Worm (Caenorhabditis elegans) whole organism, L1 larva: ENCODE results near the gene memo-1.

Experiments
- C04F5.9 ChIP-seq: sonication (generic microtip); optimal IDR thresholded peaks from 2 replicates; lab custom pipeline; 2016; ENCODE audit warnings: missing genetic modification characterization, missing compliant biosample characterization
- F16B12.6 ChIP-seq: fragments of 150-350 bp; optimal IDR thresholded peaks from 2 replicates; lab custom pipeline; 2014; ENCODE audit warnings: missing biosample characterization, missing genetic modification characterization
- Y116A8C.19 ChIP-seq: sonication (generic microtip); optimal IDR thresholded peaks from 2 replicates; lab custom pipeline; 2016; ENCODE audit warnings: missing compliant biosample characterization, missing genetic modification characterization, borderline replicate concordance
- ama-1 ChIP-seq: fragments of 150-350 bp; optimal IDR thresholded peaks from 2 replicates; lab custom pipeline; 2014
- ceh-8 ChIP-seq: fragments of 200-800 bp; sonication (Bioruptor generic); optimal IDR thresholded peaks from 2 replicates; lab custom pipeline; 2018; ENCODE audit warnings: mild to moderate bottlenecking, missing genetic modification characterization, moderate library complexity, missing compliant biosample characterization
- dsc-1 ChIP-seq: sonication (generic microtip); optimal IDR thresholded peaks from 2 replicates; lab custom pipeline; 2016; ENCODE audit warnings: mild to moderate bottlenecking, missing genetic modification characterization, missing compliant biosample characterization
- efl-1 ChIP-seq, 4 experiments: fragments of 150-350 bp; optimal IDR thresholded peaks in 3 of 4; peaks in 1 of 4; 1 replicate in 1 of 4; 2 replicates in 3 of 4; lab custom pipeline; 2014; ENCODE audit warnings: missing biosample characterization in 2 of 4, missing genetic modification characterization in 2 of 4, missing genetic modification reagents in 2 of 4
- efl-3 ChIP-seq: fragments of 200-800 bp; sonication (Bioruptor generic); optimal IDR thresholded peaks from 2 replicates; lab custom pipeline; 2018; ENCODE audit warnings: mild to moderate bottlenecking, missing genetic modification characterization, missing compliant biosample characterization
- egl-27 ChIP-seq, 2 experiments: fragments of 150-350 bp in 1 of 2; sonication (generic microtip); optimal IDR thresholded peaks; 3 replicates each; lab custom pipeline; 2017 to 2018; ENCODE audit warnings: missing biosample characterization in 2 of 2, missing genetic modification characterization in 2 of 2, missing genetic modification reagents in 2 of 2
- fkh-10 ChIP-seq: sonication (generic microtip); optimal IDR thresholded peaks from 2 replicates; lab custom pipeline; 2017; ENCODE audit warnings: missing biosample characterization, missing genetic modification reagents, missing genetic modification characterization
- fos-1 ChIP-seq: fragments of 150-350 bp; optimal IDR thresholded peaks from 2 replicates; lab custom pipeline; 2014; ENCODE audit warnings: missing biosample characterization, missing genetic modification characterization
- hlh-4 ChIP-seq: sonication (generic microtip); optimal IDR thresholded peaks from 2 replicates; lab custom pipeline; 2016; ENCODE audit warnings: mild to moderate bottlenecking, missing genetic modification characterization, missing compliant biosample characterization
- hpl-2 ChIP-seq: fragments of 150-350 bp; optimal IDR thresholded peaks from 2 replicates; lab custom pipeline; 2014; ENCODE audit warnings: missing biosample characterization, missing genetic modification reagents, missing genetic modification characterization
- jun-1 ChIP-seq: fragments of 150-350 bp; optimal IDR thresholded peaks from 2 replicates; lab custom pipeline; 2014; ENCODE audit warnings: missing biosample characterization, missing genetic modification reagents, missing genetic modification characterization
- lin-14 ChIP-seq: fragments of 200-800 bp; sonication (Bioruptor generic); optimal IDR thresholded peaks from 2 replicates; lab custom pipeline; 2018; ENCODE audit warnings: mild to moderate bottlenecking, missing genetic modification characterization, moderate library complexity, missing compliant biosample characterization
- lin-35 ChIP-seq, 2 experiments: fragments of 150-350 bp; optimal IDR thresholded peaks; 2 replicates each; lab custom pipeline; 2014; ENCODE audit warnings: missing biosample characterization in 2 of 2, missing genetic modification characterization in 2 of 2, missing genetic modification reagents in 2 of 2
- lir-3 ChIP-seq: sonication (generic microtip); optimal IDR thresholded peaks from 2 replicates; lab custom pipeline; 2016; ENCODE audit warnings: mild to moderate bottlenecking, missing genetic modification characterization, moderate library complexity, missing compliant biosample characterization; ENCODE audit not compliant: poor library complexity
- lsy-2 ChIP-seq, 2 experiments: fragments of 150-350 bp; optimal IDR thresholded peaks; 2 replicates each; lab custom pipeline; 2014; ENCODE audit warnings: missing biosample characterization in 2 of 2, missing genetic modification characterization in 2 of 2
- mab-9 ChIP-seq: fragments of 200-800 bp; sonication (Bioruptor generic); IDR thresholded peaks from 2 replicates; pipeline ENCODE4 v1.3.6; 2022; ENCODE audit warnings: missing genetic modification reagents, missing genetic modification characterization, missing compliant biosample characterization
- nhr-12 ChIP-seq: sonication (generic microtip); optimal IDR thresholded peaks from 2 replicates; lab custom pipeline; 2017; ENCODE audit warnings: missing biosample characterization, missing genetic modification characterization
- nhr-19 ChIP-seq: fragments of 200-800 bp; sonication (Bioruptor generic); conservative IDR thresholded peaks from 2 replicates; pipeline ENCODE4 v1.3.6; 2022; ENCODE audit warnings: missing genetic modification characterization, missing compliant biosample characterization
- nhr-28 ChIP-seq: fragments of 150-350 bp; optimal IDR thresholded peaks from 2 replicates; lab custom pipeline; 2014; ENCODE audit warnings: missing biosample characterization, missing genetic modification characterization
- nhr-47 ChIP-seq: sonication (generic microtip); optimal IDR thresholded peaks from 2 replicates; lab custom pipeline; 2016; ENCODE audit warnings: mild to moderate bottlenecking, missing genetic modification characterization, moderate library complexity, missing compliant biosample characterization
- nhr-77 ChIP-seq: fragments of 150-350 bp; optimal IDR thresholded peaks from 2 replicates; lab custom pipeline; 2014; ENCODE audit warnings: missing biosample characterization, missing genetic modification characterization
- nhr-84 ChIP-seq: sonication (generic microtip); optimal IDR thresholded peaks from 2 replicates; lab custom pipeline; 2017; ENCODE audit warnings: missing biosample characterization, missing genetic modification characterization
- nhr-90 ChIP-seq: sonication (generic microtip); optimal IDR thresholded peaks from 2 replicates; lab custom pipeline; 2016; ENCODE audit warnings: mild to moderate bottlenecking, missing genetic modification characterization, missing compliant biosample characterization; ENCODE audit not compliant: poor library complexity
- tlp-1 ChIP-seq: fragments of 150-350 bp; optimal IDR thresholded peaks from 2 replicates; lab custom pipeline; 2014; ENCODE audit warnings: missing biosample characterization, missing genetic modification characterization
- unc-62 ChIP-seq: fragments of 150-350 bp; optimal IDR thresholded peaks from 2 replicates; lab custom pipeline; 2014; ENCODE audit warnings: missing biosample characterization, missing genetic modification reagents, missing genetic modification characterization
- unc-98 ChIP-seq: fragments of 200-800 bp; sonication (Bioruptor generic); IDR thresholded peaks from 2 replicates; pipeline ENCODE4 v1.3.6; 2022; ENCODE audit warnings: missing genetic modification characterization, missing compliant biosample characterization
- zag-1 ChIP-seq: fragments of 150-350 bp; optimal IDR thresholded peaks from 2 replicates; lab custom pipeline; 2014; ENCODE audit warnings: missing biosample characterization, missing genetic modification characterization
- ztf-11 ChIP-seq, 2 experiments: sonication (generic microtip); optimal IDR thresholded peaks; 2 replicates each; lab custom pipeline; 2016 to 2017; ENCODE audit warnings: missing genetic modification characterization in 2 of 2, missing biosample characterization in 1 of 2, missing compliant biosample characterization in 1 of 2
- ztf-4 ChIP-seq: fragments of 150-350 bp; optimal IDR thresholded peaks from 2 replicates; lab custom pipeline; 2014; ENCODE audit warnings: missing biosample characterization, missing genetic modification characterization

The memo-1 gene

ce11 chrV:7863020-7863523, 16.1 kb upstream of the memo-1 start, which contains the start of gene C37C3.10:
C37C3.10 (minus strand) TSS chrV:7863070.
- no peak for TF ChIP-seq Y116A8C.19 (tag; lab: Kevin White, UChicago)
- TF ChIP-seq unc-98 (GFP tag; lab: Robert Waterston, UW), result no peak
- no peak for TF ChIP-seq F16B12.6 (tag; lab: Kevin White, UChicago)
- TF ChIP-seq dsc-1, result no peak
- TF ChIP-seq nhr-47, result no peak
- no peak for TF ChIP-seq egl-27 (tag; optimal IDR thresholded peaks at IDR 0.05; lab: Kevin White, UChicago)
- no peak for TF ChIP-seq nhr-19 (GFP tag; lab: Robert Waterston, UW)
- no peak for TF ChIP-seq ztf-11 (tag; optimal IDR thresholded peaks at IDR 0.05; lab: Kevin White, UChicago)
- no peak for TF ChIP-seq hlh-4 (tag; lab: Kevin White, UChicago)
- no peak for TF ChIP-seq efl-1 (optimal IDR thresholded peaks at IDR 0.05; lab: Kevin White, UChicago)
- TF ChIP-seq efl-1 (GFP tag; optimal IDR thresholded peaks at IDR 0.05 in 1 of 2; lab: Kevin White, UChicago), result no peak
- no peak for TF ChIP-seq mab-9 (GFP tag; lab: Robert Waterston, UW)
- TF ChIP-seq lin-35 (GFP tag; optimal IDR thresholded peaks at IDR 0.05; lab: Kevin White, UChicago), result no peak
- no peak for TF ChIP-seq hpl-2
- no peak for TF ChIP-seq ztf-4 (tag; lab: Kevin White, UChicago)

DNA sequence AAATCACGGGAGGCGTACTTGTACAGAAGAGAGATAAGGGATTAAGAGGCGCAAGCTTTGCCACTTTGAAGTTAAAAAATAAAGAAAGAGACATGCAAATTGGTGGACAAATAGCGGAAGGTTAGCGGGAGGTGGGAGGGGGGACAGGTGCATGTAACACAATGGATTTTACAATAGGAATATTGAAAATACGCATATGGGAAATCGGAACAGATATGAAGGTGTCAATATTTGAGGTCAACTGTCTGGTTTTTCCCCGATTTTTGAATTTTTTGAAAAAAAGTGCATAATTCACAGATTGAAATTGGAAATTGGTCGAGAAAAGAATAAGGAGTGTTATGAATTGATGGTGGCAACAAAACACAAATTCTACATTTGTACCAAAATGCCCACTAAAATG, 14.8 kb upstream of the memo-1 start, which contains the start of gene C37C3.17:
C37C3.17 (minus strand) TSS at position 101 of the 400 bp plus-strand sequence.
- no peak for TF ChIP-seq unc-62 (GFP tag; lab: Kevin White, UChicago)
- TF ChIP-seq mab-9 (GFP tag; lab: Robert Waterston, UW), result no peak
- no peak for TF ChIP-seq lir-3 (tag; lab: Kevin White, UChicago)

DNA sequence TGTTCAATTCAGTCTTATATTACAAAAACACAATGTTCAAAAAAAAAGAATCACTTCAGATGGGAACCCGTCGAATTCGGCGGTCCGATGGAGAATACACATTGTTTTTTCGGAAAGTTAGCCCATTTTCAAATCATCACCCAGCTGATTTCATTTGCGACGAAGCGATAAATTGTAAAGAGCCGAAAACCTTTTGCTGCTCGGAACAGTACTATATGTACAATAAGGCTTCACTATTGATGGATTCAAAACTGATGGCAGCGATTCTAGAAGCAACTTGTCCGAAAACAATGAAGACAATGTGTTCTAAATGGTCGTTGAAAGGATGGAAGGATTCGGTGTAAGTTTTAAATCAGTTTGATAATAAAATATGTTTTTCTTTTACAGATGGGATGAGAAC, 11.0 kb upstream of the memo-1 start, which contains the start of gene C37C3.1:
C37C3.1 (plus strand) TSS at position 33 of the 400 bp plus-strand sequence.
- TF ChIP-seq fos-1 (tag; lab: Kevin White, UChicago), result no peak
- no peak for TF ChIP-seq nhr-84 (tag; lab: Kevin White, UChicago)
- peak in 1 of 2 experiments; percentile 13 for TF ChIP-seq efl-1 (optimal IDR thresholded peaks at IDR 0.05; lab: Kevin White, UChicago)
- no peak for TF ChIP-seq efl-1 (GFP tag; optimal IDR thresholded peaks at IDR 0.05 in 1 of 2; lab: Kevin White, UChicago)
- no peak for TF ChIP-seq nhr-12 (tag; lab: Kevin White, UChicago)
- TF ChIP-seq nhr-90, result no peak
- TF ChIP-seq jun-1 (tag; lab: Kevin White, UChicago), result no peak
- no peak for TF ChIP-seq ceh-8
- TF ChIP-seq tlp-1 (tag; lab: Kevin White, UChicago), result no peak
- peak in 1 of 2 experiments; percentile 26 for TF ChIP-seq lsy-2 (tag; optimal IDR thresholded peaks at IDR 0.05; lab: Kevin White, UChicago)
- no peak for TF ChIP-seq lin-14 (GFP tag; lab: Kevin White, UChicago)
- no peak for TF ChIP-seq nhr-28
- no peak for TF ChIP-seq fkh-10 (GFP tag; lab: Kevin White, UChicago)
- TF ChIP-seq efl-3 (GFP tag; lab: Kevin White, UChicago), result no peak
- no peak for TF ChIP-seq egl-27 (tag; optimal IDR thresholded peaks at IDR 0.05; lab: Kevin White, UChicago)
- TF ChIP-seq Y116A8C.19 (tag; lab: Kevin White, UChicago), result no peak
- TF ChIP-seq unc-98 (GFP tag; lab: Robert Waterston, UW), result no peak
- no peak for TF ChIP-seq C04F5.9 (tag; lab: Kevin White, UChicago)
- no peak for TF ChIP-seq zag-1 (tag; lab: Kevin White, UChicago)
- peak; percentile 47 for TF ChIP-seq ama-1 (lab: Kevin White, UChicago)

DNA sequence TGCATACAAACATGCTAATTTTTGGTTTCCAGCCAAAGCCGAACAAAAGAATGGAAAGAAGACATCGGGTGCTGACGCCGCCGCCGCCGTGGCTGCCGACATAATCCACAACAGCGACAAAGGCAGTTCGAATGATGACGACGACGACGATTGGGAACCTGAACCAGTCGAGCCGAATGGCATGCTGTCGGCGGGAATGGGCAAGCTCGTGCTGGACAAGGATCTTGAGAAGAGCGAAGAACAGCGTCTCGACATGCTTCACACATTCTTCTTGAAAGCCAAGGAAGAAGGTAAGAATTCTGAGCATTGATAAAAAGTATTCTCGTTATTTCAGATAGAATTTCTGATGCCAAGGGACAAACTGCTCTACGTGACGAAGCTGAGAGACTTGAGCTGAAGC, 9.7 kb upstream of the memo-1 start:
- TF ChIP-seq efl-1 (optimal IDR thresholded peaks at IDR 0.05; lab: Kevin White, UChicago) (no peak), efl-1 (GFP tag; optimal IDR thresholded peaks at IDR 0.05 in 1 of 2; lab: Kevin White, UChicago) (peak in 1 of 2 experiments; percentile 63), nhr-77 (tag; lab: Kevin White, UChicago) (no peak)
